Worm (Caenorhabditis elegans) whole organism, mixed stage, embryonic: ENCODE data around the gene twk-44.

Experiments
- M03D4.4 ChIP-seq: sonication (generic microtip); optimal IDR thresholded peaks from 2 replicates; lab custom pipeline; 2017; ENCODE audit warnings: mild to moderate bottlenecking, missing genetic modification characterization, missing compliant biosample characterization
- blmp-1 ChIP-seq: fragments of 150-350 bp; optimal IDR thresholded peaks from 2 replicates; lab custom pipeline; 2014; ENCODE audit warnings: missing biosample characterization, missing genetic modification characterization
- ceh-43 ChIP-seq: fragments of 200-800 bp; sonication (Bioruptor generic); optimal IDR thresholded peaks from 2 replicates; lab custom pipeline; 2018; ENCODE audit warnings: mild to moderate bottlenecking, missing genetic modification characterization, moderate library complexity, missing compliant biosample characterization
- ceh-83 ChIP-seq: fragments of 200-800 bp; sonication (Bioruptor generic); optimal IDR thresholded peaks from 2 replicates; lab custom pipeline; 2018; ENCODE audit warnings: mild to moderate bottlenecking, missing genetic modification characterization, missing compliant biosample characterization
- ces-1 ChIP-seq: fragments of 150-350 bp; optimal IDR thresholded peaks from 2 replicates; lab custom pipeline; 2014; ENCODE audit warnings: missing biosample characterization, missing genetic modification reagents, missing genetic modification characterization
- cnd-1 ChIP-seq: fragments of 200-800 bp; sonication (Bioruptor generic); optimal IDR thresholded peaks from 2 replicates; lab custom pipeline; 2018; ENCODE audit warnings: mild to moderate bottlenecking, missing genetic modification characterization, missing compliant biosample characterization
- drap-1 ChIP-seq: fragments of 200-800 bp; sonication (Bioruptor generic); optimal IDR thresholded peaks from 3 replicates; lab custom pipeline; 2018; ENCODE audit warnings: mild to moderate bottlenecking, missing genetic modification characterization, missing compliant biosample characterization
- elt-1 ChIP-seq: sonication (generic microtip); optimal IDR thresholded peaks from 2 replicates; lab custom pipeline; 2017; ENCODE audit warnings: missing genetic modification characterization, mild to moderate bottlenecking, missing compliant biosample characterization, antibody characterized with exemption, moderate library complexity, borderline replicate concordance; ENCODE audit not compliant: insufficient read depth
- elt-3 ChIP-seq: fragments of 150-350 bp; optimal IDR thresholded peaks from 2 replicates; lab custom pipeline; 2014; ENCODE audit warnings: missing biosample characterization, missing genetic modification characterization
- flh-1 ChIP-seq: fragments of 200-800 bp; sonication (Bioruptor generic); optimal IDR thresholded peaks from 2 replicates; lab custom pipeline; 2018; ENCODE audit warnings: mild to moderate bottlenecking, missing genetic modification characterization, moderate library complexity, missing compliant biosample characterization
- ham-2 ChIP-seq: fragments of 200-800 bp; sonication (Bioruptor generic); optimal IDR thresholded peaks from 2 replicates; lab custom pipeline; 2018; ENCODE audit warnings: mild to moderate bottlenecking, missing genetic modification characterization, missing compliant biosample characterization
- hlh-1 ChIP-seq: fragments of 150-350 bp; optimal IDR thresholded peaks from 2 replicates; lab custom pipeline; 2014; ENCODE audit warnings: missing biosample characterization, missing genetic modification reagents, missing genetic modification characterization
- lin-13 ChIP-seq: fragments of 150-350 bp; optimal IDR thresholded peaks from 2 replicates; lab custom pipeline; 2014; ENCODE audit warnings: missing biosample characterization, missing genetic modification characterization
- lin-32 ChIP-seq: fragments of 200-800 bp; sonication (Bioruptor generic); optimal IDR thresholded peaks from 2 replicates; lab custom pipeline; 2018; ENCODE audit warnings: mild to moderate bottlenecking, missing genetic modification characterization, missing compliant biosample characterization
- mab-5 ChIP-seq: fragments of 150-350 bp; optimal IDR thresholded peaks from 2 replicates; lab custom pipeline; 2014; ENCODE audit warnings: missing biosample characterization, missing genetic modification characterization
- mep-1 ChIP-seq: fragments of 150-350 bp; optimal IDR thresholded peaks from 2 replicates; lab custom pipeline; 2017; ENCODE audit warnings: missing biosample characterization, missing genetic modification reagents, missing genetic modification characterization, inconsistent platforms
- mls-2 ChIP-seq: sonication (generic microtip); optimal IDR thresholded peaks from 2 replicates; lab custom pipeline; 2016; ENCODE audit warnings: mild to moderate bottlenecking, missing genetic modification characterization, moderate library complexity, missing compliant biosample characterization
- nhr-12 ChIP-seq: fragments of 150-350 bp; optimal IDR thresholded peaks from 2 replicates; lab custom pipeline; 2014; ENCODE audit warnings: missing biosample characterization, missing genetic modification characterization
- nhr-2 ChIP-seq: fragments of 150-350 bp; optimal IDR thresholded peaks from 2 replicates; lab custom pipeline; 2014; ENCODE audit warnings: missing biosample characterization, missing genetic modification characterization
- nhr-237 ChIP-seq: fragments of 150-350 bp; optimal IDR thresholded peaks from 2 replicates; lab custom pipeline; 2014; ENCODE audit warnings: missing biosample characterization, missing genetic modification characterization
- nhr-76 ChIP-seq: sonication (generic microtip); optimal IDR thresholded peaks from 2 replicates; lab custom pipeline; 2017; ENCODE audit warnings: missing biosample characterization, missing genetic modification characterization
- pha-4 ChIP-seq: fragments of 150-350 bp; optimal IDR thresholded peaks from 2 replicates; lab custom pipeline; 2018; ENCODE audit warnings: missing biosample characterization, missing genetic modification reagents, missing genetic modification characterization
- sem-2 ChIP-seq: fragments of 200-800 bp; sonication (Bioruptor generic); optimal IDR thresholded peaks from 2 replicates; lab custom pipeline; 2018; ENCODE audit warnings: mild to moderate bottlenecking, missing genetic modification characterization, missing compliant biosample characterization
- snpc-4 ChIP-seq: fragments of 150-350 bp; optimal IDR thresholded peaks from 2 replicates; lab custom pipeline; 2014; ENCODE audit warnings: missing biosample characterization, missing genetic modification characterization
- sptf-1 ChIP-seq: sonication (generic microtip); optimal IDR thresholded peaks from 2 replicates; lab custom pipeline; 2017; ENCODE audit warnings: mild to moderate bottlenecking, missing genetic modification characterization, moderate library complexity, missing compliant biosample characterization
- tbx-8 ChIP-seq: fragments of 200-800 bp; sonication (Bioruptor generic); optimal IDR thresholded peaks from 2 replicates; lab custom pipeline; 2018; ENCODE audit warnings: mild to moderate bottlenecking, missing genetic modification characterization, moderate library complexity, missing compliant biosample characterization
- unc-120 ChIP-seq: sonication (generic microtip); optimal IDR thresholded peaks from 2 replicates; lab custom pipeline; 2017; ENCODE audit warnings: missing genetic modification characterization, missing compliant biosample characterization; ENCODE audit not compliant: poor library complexity, severe bottlenecking
- unc-62 ChIP-seq: fragments of 150-350 bp; optimal IDR thresholded peaks from 2 replicates; lab custom pipeline; 2014; ENCODE audit warnings: missing biosample characterization, missing genetic modification reagents, missing genetic modification characterization
- ztf-11 ChIP-seq: fragments of 150-350 bp; optimal IDR thresholded peaks from 2 replicates; lab custom pipeline; 2014; ENCODE audit warnings: missing biosample characterization, missing genetic modification characterization

The twk-44 gene

ce11 chrX:11621997-11622396, 4.9 kb downstream of the twk-44 start, which contains the start of gene sto-3:
Gene sto-3 (minus strand): TSS chrX:11622097.
- no peak for TF ChIP-seq cnd-1
- TF ChIP-seq ham-2 (GFP tag; lab: Kevin White, UChicago): no peak
- TF ChIP-seq sem-2 (GFP tag; lab: Kevin White, UChicago): no peak
- no peak for TF ChIP-seq ces-1 (GFP tag; lab: Kevin White, UChicago)
- TF ChIP-seq drap-1 (GFP tag; lab: Kevin White, UChicago): no peak
- TF ChIP-seq nhr-12: no peak
- TF ChIP-seq unc-120: no peak
- no peak for TF ChIP-seq elt-1 (tag; lab: Kevin White, UChicago)
- no peak for TF ChIP-seq blmp-1 (tag; lab: Kevin White, UChicago)
- TF ChIP-seq lin-32 (GFP tag; lab: Kevin White, UChicago): no peak
- no peak for TF ChIP-seq pha-4 (tag; lab: Kevin White, UChicago)
- TF ChIP-seq ztf-11 (tag; lab: Kevin White, UChicago): no peak
- no peak for TF ChIP-seq tbx-8 (GFP tag; lab: Kevin White, UChicago)
- TF ChIP-seq ceh-43 (GFP tag; lab: Kevin White, UChicago): no peak
- no peak for TF ChIP-seq nhr-2 (tag; lab: Kevin White, UChicago)
- TF ChIP-seq nhr-76 (tag; lab: Kevin White, UChicago): no peak

- no peak for TF ChIP-seq drap-1 (GFP tag; lab: Kevin White, UChicago)
- TF ChIP-seq ceh-83 (GFP tag; lab: Kevin White, UChicago): no peak
- TF ChIP-seq mab-5 (tag; lab: Kevin White, UChicago): no peak
- TF ChIP-seq pha-4 (tag; lab: Kevin White, UChicago): no peak
These were observed 9.5 kb downstream of the twk-44 start, which contains the start of gene F52D10.4 for ce11 chrX:11617387-11617786. Gene F52D10.4 (plus strand): TSS chrX:11617470.

ce11 chrX:11608110-11608759, 18.7 kb downstream of the twk-44 start:
- TF ChIP-seq ham-2 (GFP tag; lab: Kevin White, UChicago) (peak; percentile 84), elt-1 (tag; lab: Kevin White, UChicago) (peak; percentile 72), ces-1 (GFP tag; lab: Kevin White, UChicago) (peak; percentile 96), mep-1 (tag; lab: Kevin White, UChicago) (peak; percentile 15), mls-2 (tag; lab: Kevin White, UChicago) (no peak), unc-62 (GFP tag; lab: Kevin White, UChicago) (peak; percentile 77), snpc-4 (tag; lab: Kevin White, UChicago) (no peak)

- TF ChIP-seq unc-120 (no peak), ces-1 (GFP tag; lab: Kevin White, UChicago) (peak; percentile 67)
These were observed 19.5 kb downstream of the twk-44 start for ce11 chrX:11607500-11607823.

- TF ChIP-seq mep-1 (tag; lab: Kevin White, UChicago) (no peak), nhr-237 (tag; lab: Kevin White, UChicago) (no peak), nhr-12 (no peak), drap-1 (GFP tag; lab: Kevin White, UChicago) (no peak), elt-1 (tag; lab: Kevin White, UChicago) (peak; percentile 55), lin-32 (GFP tag; lab: Kevin White, UChicago) (no peak), unc-120 (peak; percentile 52), elt-3 (no peak), unc-62 (GFP tag; lab: Kevin White, UChicago) (peak; percentile 33), ceh-43 (GFP tag; lab: Kevin White, UChicago) (no peak), M03D4.4 (tag; lab: Kevin White, UChicago) (peak; percentile 19), mls-2 (tag; lab: Kevin White, UChicago) (no peak), flh-1 (GFP tag; lab: Kevin White, UChicago) (no peak), ztf-11 (tag; lab: Kevin White, UChicago) (no peak), lin-13 (tag; lab: Kevin White, UChicago) (no peak), hlh-1 (tag; lab: Kevin White, UChicago) (peak; percentile 30), sptf-1 (tag; lab: Kevin White, UChicago) (no peak)
These were observed 20.0 kb downstream of the twk-44 start for ce11 chrX:11606815-11607499.
